Fruit fly (Drosophila melanogaster) whole organism, embryonic: ENCODE measurements around the gene CG5050.

Source experiments
- Atf6 ChIP-seq: fragments of 200-800 bp; sonication (Bioruptor generic); IDR thresholded peaks from 2 replicates; pipeline ENCODE4 v1.3.6; 2022; ENCODE audit warnings: missing biosample characterization, missing genetic modification characterization
- CG10366 ChIP-seq: fragments of 200-800 bp; sonication (Bioruptor generic); IDR thresholded peaks from 2 replicates; pipeline ENCODE4 v1.3.6; 2022; ENCODE audit warnings: missing biosample characterization, missing genetic modification characterization
- CG11247 ChIP-seq: fragments of 200-800 bp; sonication (Bioruptor generic); IDR thresholded peaks from 2 replicates; pipeline ENCODE4 v1.3.6; 2022; ENCODE audit warnings: missing biosample characterization, missing genetic modification characterization
- CG12104 ChIP-seq: fragments of 200-800 bp; sonication (Bioruptor generic); optimal IDR thresholded peaks from 3 replicates; lab custom pipeline; 2016; ENCODE audit warnings: missing biosample characterization, missing genetic modification characterization
- CG13775 ChIP-seq: fragments of 200-800 bp; sonication (Bioruptor generic); optimal IDR thresholded peaks from 3 replicates; lab custom pipeline; 2017; ENCODE audit warnings: missing biosample characterization, mild to moderate bottlenecking, missing genetic modification characterization
- CG14050 ChIP-seq: fragments of 200-800 bp; sonication (Bioruptor generic); IDR thresholded peaks from 3 replicates; pipeline ENCODE4 v1.3.6; 2022; ENCODE audit warnings: missing biosample characterization, missing genetic modification characterization
- CG1529 ChIP-seq: fragments of 200-800 bp; sonication (Bioruptor generic); optimal IDR thresholded peaks from 3 replicates; lab custom pipeline; 2018; ENCODE audit warnings: missing biosample characterization, missing genetic modification characterization
- CG16815 ChIP-seq: fragments of 200-800 bp; sonication (Bioruptor generic); optimal IDR thresholded peaks from 3 replicates; lab custom pipeline; 2017; ENCODE audit warnings: missing biosample characterization, mild to moderate bottlenecking, missing genetic modification characterization
- CG18262 ChIP-seq: fragments of 200-800 bp; optimal IDR thresholded peaks from 3 replicates; lab custom pipeline; 2019; ENCODE audit warnings: missing biosample characterization, mild to moderate bottlenecking, missing genetic modification characterization, moderate library complexity
- CG2678 ChIP-seq: fragments of 200-800 bp; sonication (Bioruptor generic); optimal IDR thresholded peaks from 3 replicates; lab custom pipeline; 2019; ENCODE audit warnings: missing biosample characterization, mild to moderate bottlenecking, missing genetic modification characterization, moderate library complexity
- CG31365 ChIP-seq: fragments of 200-800 bp; sonication (Bioruptor generic); optimal IDR thresholded peaks from 2 replicates; lab custom pipeline; 2018; ENCODE audit warnings: missing biosample characterization, mild to moderate bottlenecking, missing genetic modification characterization
- CG32532 ChIP-seq: fragments of 200-800 bp; sonication (Bioruptor generic); IDR thresholded peaks from 2 replicates; pipeline ENCODE4 v1.3.6; 2022; ENCODE audit warnings: missing biosample characterization, missing genetic modification characterization
- CG32772 ChIP-seq: fragments of 200-800 bp; sonication (Bioruptor generic); IDR thresholded peaks from 2 replicates; pipeline ENCODE4 v1.3.6; 2022; ENCODE audit warnings: missing biosample characterization, missing genetic modification characterization
- CG34224 ChIP-seq: fragments of 200-800 bp; sonication (Bioruptor generic); IDR thresholded peaks from 3 replicates; pipeline ENCODE4 v1.3.6; 2022; ENCODE audit warnings: missing biosample characterization, missing genetic modification characterization; ENCODE audit not compliant: partially characterized antibody
- CG43689 ChIP-seq: fragments of 200-800 bp; sonication (Bioruptor generic); IDR thresholded peaks from 2 replicates; pipeline ENCODE4 v1.3.6; 2022; ENCODE audit warnings: missing biosample characterization, missing genetic modification characterization
- CG4707 ChIP-seq: fragments of 200-800 bp; sonication (Bioruptor generic); optimal IDR thresholded peaks from 2 replicates; lab custom pipeline; 2018; ENCODE audit warnings: missing biosample characterization, mild to moderate bottlenecking, missing genetic modification characterization, moderate library complexity
- CG6254 ChIP-seq: fragments of 200-800 bp; sonication (Bioruptor generic); optimal IDR thresholded peaks from 3 replicates; lab custom pipeline; 2017; ENCODE audit warnings: mild to moderate bottlenecking, missing biosample characterization, missing genetic modification reagents, missing genetic modification characterization
- CG6683 ChIP-seq: fragments of 200-800 bp; sonication (Bioruptor generic); optimal IDR thresholded peaks from 2 replicates; lab custom pipeline; 2017; ENCODE audit warnings: missing biosample characterization, mild to moderate bottlenecking, missing genetic modification characterization, missing genetic modification reagents
- CG6813 ChIP-seq: fragments of 200-800 bp; sonication (Bioruptor generic); optimal IDR thresholded peaks from 2 replicates; lab custom pipeline; 2017; ENCODE audit warnings: missing biosample characterization, missing genetic modification characterization, mild to moderate bottlenecking, moderate library complexity, missing genetic modification reagents
- CG7271 ChIP-seq: fragments of 200-800 bp; sonication (Bioruptor generic); optimal IDR thresholded peaks from 2 replicates; lab custom pipeline; 2018; ENCODE audit warnings: missing biosample characterization, mild to moderate bottlenecking, missing genetic modification characterization, moderate library complexity
- CG8478 ChIP-seq: fragments of >200 bp; optimal IDR thresholded peaks from 2 replicates; lab custom pipeline; 2018
- CG9215 ChIP-seq: fragments of 200-800 bp; sonication (Bioruptor generic); IDR thresholded peaks from 2 replicates; pipeline ENCODE4 v1.3.6; 2022; ENCODE audit warnings: missing biosample characterization, missing genetic modification characterization
- Dbx ChIP-seq: fragments of 200-800 bp; sonication (Bioruptor generic); IDR thresholded peaks from 3 replicates; pipeline ENCODE4 v1.3.6; 2022; ENCODE audit warnings: missing biosample characterization, missing genetic modification characterization
- Dip2 ChIP-seq: fragments of 200-800 bp; sonication (Bioruptor generic); IDR thresholded peaks from 2 replicates; pipeline ENCODE4 v1.3.6; 2022; ENCODE audit warnings: missing biosample characterization, missing genetic modification characterization
- Doc2 ChIP-seq: fragments of 200-800 bp; sonication (Bioruptor generic); IDR thresholded peaks from 2 replicates; pipeline ENCODE4 v1.3.6; 2022; ENCODE audit warnings: missing biosample characterization, missing genetic modification characterization
- H2.0 ChIP-seq: fragments of 200-800 bp; sonication (Bioruptor generic); IDR thresholded peaks from 2 replicates; pipeline ENCODE4 v1.3.6; 2022; ENCODE audit warnings: missing biosample characterization, missing genetic modification characterization
- Hand ChIP-seq: fragments of 200-800 bp; sonication (Bioruptor generic); optimal IDR thresholded peaks from 2 replicates; lab custom pipeline; 2017; ENCODE audit warnings: mild to moderate bottlenecking, missing biosample characterization, missing genetic modification reagents, missing genetic modification characterization
- Max ChIP-seq: fragments of 200-800 bp; sonication (Bioruptor generic); optimal IDR thresholded peaks from 2 replicates; lab custom pipeline; 2016; ENCODE audit warnings: missing biosample characterization, mild to moderate bottlenecking, missing genetic modification characterization
- Mes4 ChIP-seq: fragments of 200-800 bp; sonication (Bioruptor generic); optimal IDR thresholded peaks from 2 replicates; lab custom pipeline; 2016; ENCODE audit warnings: missing biosample characterization, missing genetic modification characterization
- Oaz ChIP-seq: fragments of 200-800 bp; sonication (Bioruptor generic); IDR thresholded peaks from 2 replicates; pipeline ENCODE4 v1.3.6; 2022; ENCODE audit warnings: missing biosample characterization, missing genetic modification characterization
- Scr ChIP-seq: fragments of 200-800 bp; sonication (Bioruptor generic); IDR thresholded peaks from 2 replicates; pipeline ENCODE4 v1.3.6; 2022; ENCODE audit warnings: missing biosample characterization, missing genetic modification characterization; ENCODE audit not compliant: partially characterized antibody
- ac ChIP-seq: fragments of 200-800 bp; sonication (Bioruptor generic); optimal IDR thresholded peaks from 3 replicates; lab custom pipeline; 2017; ENCODE audit warnings: missing biosample characterization, mild to moderate bottlenecking, missing genetic modification characterization
- cas ChIP-seq: fragments of 200-800 bp; sonication (Bioruptor generic); IDR thresholded peaks from 2 replicates; pipeline ENCODE4 v1.3.6; 2022; ENCODE audit warnings: missing biosample characterization, missing genetic modification characterization
- dmrt99B ChIP-seq: fragments of 200-800 bp; sonication (Bioruptor generic); optimal IDR thresholded peaks from 2 replicates; lab custom pipeline; 2018; ENCODE audit warnings: missing biosample characterization, mild to moderate bottlenecking, missing genetic modification characterization, moderate library complexity
- ems ChIP-seq: fragments of 200-800 bp; sonication (Bioruptor generic); optimal IDR thresholded peaks from 3 replicates; lab custom pipeline; 2016; ENCODE audit warnings: missing biosample characterization, missing genetic modification characterization
- esg ChIP-seq: fragments of 200-800 bp; sonication (Bioruptor generic); conservative IDR thresholded peaks from 2 replicates; pipeline ENCODE4 v1.3.6; 2022; ENCODE audit warnings: missing biosample characterization, missing genetic modification characterization
- gro ChIP-seq: fragments of 200-800 bp; sonication (Bioruptor generic); optimal IDR thresholded peaks from 2 replicates; lab custom pipeline; 2016; ENCODE audit warnings: missing biosample characterization, missing genetic modification characterization
- ham ChIP-seq: fragments of 200-800 bp; sonication (Bioruptor generic); IDR thresholded peaks from 2 replicates; pipeline ENCODE4 v1.3.6; 2022; ENCODE audit warnings: missing biosample characterization, missing genetic modification characterization
- hkb ChIP-seq, 2 experiments: fragments of 200-800 bp in 1 of 2; fragments of >200 bp in 1 of 2; sonication (Bioruptor generic) in 1 of 2; IDR thresholded peaks in 1 of 2; optimal IDR thresholded peaks in 1 of 2; 2 replicates each; pipeline versions ENCODE4 v1.3.6 to Lab custom; 2017 to 2022; ENCODE audit warnings: missing biosample characterization in 1 of 2, missing genetic modification characterization in 1 of 2
- lbe ChIP-seq: fragments of 200-800 bp; sonication (Bioruptor generic); optimal IDR thresholded peaks from 2 replicates; lab custom pipeline; 2016; ENCODE audit warnings: missing biosample characterization, mild to moderate bottlenecking, missing genetic modification characterization
- nmo ChIP-seq: fragments of 200-800 bp; sonication (Bioruptor generic); optimal IDR thresholded peaks from 2 replicates; lab custom pipeline; 2018; ENCODE audit warnings: missing biosample characterization, mild to moderate bottlenecking, missing genetic modification characterization, moderate library complexity
- pb ChIP-seq: fragments of 200-800 bp; sonication (Bioruptor generic); optimal IDR thresholded peaks from 3 replicates; lab custom pipeline; 2016; ENCODE audit warnings: missing biosample characterization, missing genetic modification characterization
- pita ChIP-seq: fragments of 200-800 bp; sonication (Bioruptor generic); optimal IDR thresholded peaks from 2 replicates; lab custom pipeline; 2017; ENCODE audit warnings: missing biosample characterization, mild to moderate bottlenecking, missing genetic modification characterization
- row ChIP-seq: fragments of 200-800 bp; sonication (Bioruptor generic); IDR thresholded peaks from 3 replicates; pipeline ENCODE4 v1.3.6; 2022; ENCODE audit warnings: missing biosample characterization, missing genetic modification characterization
- schlank ChIP-seq: fragments of 200-800 bp; sonication (Bioruptor generic); optimal IDR thresholded peaks from 2 replicates; lab custom pipeline; 2018; ENCODE audit warnings: missing biosample characterization, mild to moderate bottlenecking, missing genetic modification characterization
- sima ChIP-seq: fragments of 200-800 bp; sonication (Bioruptor generic); optimal IDR thresholded peaks from 2 replicates; lab custom pipeline; 2016; ENCODE audit warnings: missing biosample characterization, missing genetic modification characterization
- sna ChIP-seq: fragments of 200-800 bp; sonication (Bioruptor generic); IDR thresholded peaks from 2 replicates; pipeline ENCODE4 v1.3.6; 2022; ENCODE audit warnings: missing biosample characterization, missing genetic modification characterization; ENCODE audit not compliant: partially characterized antibody
- tgo ChIP-seq: fragments of 200-800 bp; sonication (Bioruptor generic); IDR thresholded peaks from 3 replicates; pipeline ENCODE4 v1.3.6; 2022; ENCODE audit warnings: missing biosample characterization, missing genetic modification characterization
- trem ChIP-seq: fragments of 200-800 bp; optimal IDR thresholded peaks from 3 replicates; lab custom pipeline; 2019; ENCODE audit warnings: missing biosample characterization, mild to moderate bottlenecking, missing genetic modification characterization, moderate library complexity
- trh ChIP-seq: fragments of 200-800 bp; sonication (Bioruptor generic); optimal IDR thresholded peaks from 2 replicates; lab custom pipeline; 2016; ENCODE audit warnings: missing biosample characterization, missing genetic modification characterization
- ttk ChIP-seq: fragments of 200-800 bp; sonication (Bioruptor generic); IDR thresholded peaks from 2 replicates; pipeline ENCODE4 v2.1.2; 2022; ENCODE audit warnings: missing biosample characterization, missing genetic modification characterization

The CG5050 gene

dm6 chr2L:17410358-17410757 is 42.4 kb upstream of the CG5050 start, which contains the start of the genes Polr2J and CG15141 (continued):
- TF ChIP-seq Doc2 (peak; percentile 81), pb (GFP tag; lab: Kevin White, UChicago) (peak; percentile 11), row (GFP tag; lab: Robert Waterston, UW) (peak; percentile 97), nmo (GFP tag; lab: Kevin White, UChicago) (peak; percentile 96), schlank (tag; lab: Kevin White, UChicago) (peak; percentile 29), CG16815 (GFP tag; lab: Kevin White, UChicago) (peak; percentile 87), CG43689 (GFP tag; lab: Robert Waterston, UW) (no peak), CG34224 (GFP tag; lab: Robert Waterston, UW) (peak; percentile 83), ham (GFP tag; lab: Robert Waterston, UW) (peak; percentile 33; the same call in 1 of the 2 replicates), ems (peak; percentile 79), trh (GFP tag; lab: Kevin White, UChicago) (peak; percentile 66), ac (GFP tag; lab: Kevin White, UChicago) (no peak), Mes4 (GFP tag; lab: Kevin White, UChicago) (peak; percentile 63), Hand (GFP tag; lab: Kevin White, UChicago) (no peak), CG2678 (tag; lab: Kevin White, UChicago) (no peak), CG6254 (GFP tag; lab: Kevin White, UChicago) (peak; percentile 14), CG32532 (GFP tag; lab: Robert Waterston, UW) (peak; percentile 88), sna (GFP tag; lab: Robert Waterston, UW) (peak; percentile 84), lbe (peak; percentile 76), CG12104 (GFP tag; lab: Kevin White, UChicago) (peak; percentile 56), CG13775 (GFP tag; lab: Kevin White, UChicago) (peak; percentile 92), sima (GFP tag; lab: Kevin White, UChicago) (no peak), esg (GFP tag; lab: Robert Waterston, UW) (peak; percentile 82), hkb (optimal IDR thresholded peaks at IDR 0.05; lab: Kevin White, UChicago) (peak; percentile 65), hkb (GFP tag; IDR thresholded peaks at IDR 0.05; lab: Robert Waterston, UW) (peak; percentile 81), Scr (peak; percentile 94), pita (GFP tag; lab: Kevin White, UChicago) (no peak), CG32772 (GFP tag; lab: Robert Waterston, UW) (peak; percentile 92), Atf6 (GFP tag; lab: Robert Waterston, UW) (peak; percentile 88), tgo (peak; percentile 91), H2.0 (GFP tag; lab: Robert Waterston, UW) (peak; percentile 79), Max (GFP tag; lab: Kevin White, UChicago) (peak; percentile 88), CG14050 (GFP tag; lab: Robert Waterston, UW) (peak; percentile 74; the same call in 2 of the 3 replicates), ttk (GFP tag; lab: Robert Waterston, UW) (peak; percentile 88), CG31365 (tag; lab: Kevin White, UChicago) (no peak), CG10366 (peak; percentile 87), gro (peak; percentile 23), CG6683 (GFP tag; lab: Kevin White, UChicago) (no peak), CG1529 (GFP tag; lab: Kevin White, UChicago) (peak; percentile 63), CG6813 (no peak), dmrt99B (tag; lab: Kevin White, UChicago) (no peak), CG4707 (no peak), CG8478 (lab: Kevin White, UChicago) (no peak), Dbx (peak; percentile 92), CG18262 (tag; lab: Kevin White, UChicago) (no peak), CG9215 (GFP tag; lab: Robert Waterston, UW) (peak; percentile 88), cas (GFP tag; lab: Robert Waterston, UW) (peak; percentile 67), CG11247 (GFP tag; lab: Robert Waterston, UW) (peak; percentile 82), trem (peak; percentile 90), CG7271 (peak; percentile 78), Oaz (GFP tag; lab: Robert Waterston, UW) (peak; percentile 56; the same call in 1 of the 2 replicates), Dip2 (GFP tag; lab: Robert Waterston, UW) (no peak)
